Fruit fly (Drosophila melanogaster) whole organism, pupa: ENCODE data around the gene egh.
A peak's percentile ranks its signal among the peaks of the same experiment; 100 is the strongest.

Experiments used
- CG13204 ChIP-seq: fragments of 200-800 bp; sonication (Bioruptor generic); optimal IDR thresholded peaks from 2 replicates; lab custom pipeline; 2018; ENCODE audit warnings: missing biosample characterization, mild to moderate bottlenecking, missing genetic modification characterization, moderate library complexity
- CG32121 ChIP-seq: fragments of 200-800 bp; sonication (Bioruptor generic); IDR thresholded peaks from 2 replicates; pipeline ENCODE4 v1.3.6; 2022; ENCODE audit warnings: missing biosample characterization, missing genetic modification characterization
- CG34367 ChIP-seq: fragments of 200-800 bp; sonication (Bioruptor generic); optimal IDR thresholded peaks from 2 replicates; lab custom pipeline; 2018; ENCODE audit warnings: missing biosample characterization, mild to moderate bottlenecking, missing genetic modification characterization
- CG8159 ChIP-seq: fragments of 200-800 bp; sonication (Bioruptor generic); optimal IDR thresholded peaks from 3 replicates; lab custom pipeline; 2018; ENCODE audit warnings: missing biosample characterization, mild to moderate bottlenecking, missing genetic modification characterization, moderate library complexity
- CG8301 ChIP-seq: fragments of 200-800 bp; sonication (Bioruptor generic); optimal IDR thresholded peaks from 2 replicates; lab custom pipeline; 2018; ENCODE audit warnings: missing biosample characterization, mild to moderate bottlenecking, missing genetic modification characterization
- CG9948 ChIP-seq: fragments of 200-800 bp; sonication (Bioruptor generic); optimal IDR thresholded peaks from 2 replicates; lab custom pipeline; 2018; ENCODE audit warnings: missing biosample characterization, mild to moderate bottlenecking, missing genetic modification characterization, moderate library complexity
- D1 ChIP-seq: fragments of 200-800 bp; sonication (Bioruptor generic); optimal IDR thresholded peaks from 2 replicates; lab custom pipeline; 2018; ENCODE audit warnings: missing biosample characterization, mild to moderate bottlenecking, missing genetic modification characterization, moderate library complexity
- EcR ChIP-seq: fragments of 200-800 bp; sonication (Bioruptor generic); optimal IDR thresholded peaks from 3 replicates; lab custom pipeline; 2019; ENCODE audit warnings: missing biosample characterization, missing genetic modification characterization, mild to moderate bottlenecking, moderate library complexity, missing genetic modification reagents
- Snoo ChIP-seq: fragments of 200-800 bp; sonication (Bioruptor generic); optimal IDR thresholded peaks from 3 replicates; lab custom pipeline; 2017; ENCODE audit warnings: missing biosample characterization, mild to moderate bottlenecking, missing genetic modification characterization, inconsistent platforms
- fd96Ca ChIP-seq: fragments of 200-800 bp; sonication (Bioruptor generic); IDR thresholded peaks from 3 replicates; pipeline ENCODE4 v1.3.6; 2022; ENCODE audit warnings: missing biosample characterization, missing genetic modification characterization

DNA sequence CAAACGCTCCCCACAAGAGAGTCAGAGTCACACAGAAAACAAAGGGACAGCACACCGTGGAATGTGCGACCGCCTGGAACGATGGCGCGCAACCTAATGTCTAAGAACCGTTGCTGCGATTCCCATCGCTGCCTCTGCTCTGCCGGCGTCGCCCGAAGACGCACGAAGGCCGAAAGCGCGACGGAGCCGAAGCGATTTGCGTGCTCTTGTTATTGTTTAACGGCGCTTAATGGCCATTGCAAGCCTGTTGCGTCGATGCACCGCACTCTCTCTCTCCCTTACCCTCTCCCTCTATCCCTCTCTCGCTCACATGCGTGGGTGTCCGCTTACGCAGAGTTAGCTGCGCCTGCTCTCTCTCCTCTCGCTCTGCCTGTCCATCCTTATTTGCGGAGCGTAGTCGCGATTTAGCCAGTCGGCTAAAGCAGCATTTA, 43.0 kb upstream of the egh start, which contains the start of gene trol:
- no peak for TF ChIP-seq CG34367
- TF ChIP-seq CG8159 (tag; lab: Kevin White, UChicago) = no peak
- TF ChIP-seq Snoo = no peak
- TF ChIP-seq CG13204 (GFP tag; lab: Kevin White, UChicago) = peak; percentile 84
- peak; percentile 51; the same call in 1 of the 3 replicates for TF ChIP-seq fd96Ca (GFP tag; lab: Robert Waterston, UW)
- TF ChIP-seq CG9948 (tag; lab: Kevin White, UChicago) = no peak
- peak; percentile 37; the same call in 1 of the 2 replicates for TF ChIP-seq CG32121 (GFP tag; lab: Robert Waterston, UW)
- TF ChIP-seq CG8301 = no peak
- peak; percentile 37 for TF ChIP-seq EcR (GFP tag; lab: Kevin White, UChicago)
- no peak for TF ChIP-seq D1 (tag; lab: Kevin White, UChicago)
